Worm (Caenorhabditis elegans): ENCODE measurements around the gene flp-17.

The flp-17 gene

DNA sequence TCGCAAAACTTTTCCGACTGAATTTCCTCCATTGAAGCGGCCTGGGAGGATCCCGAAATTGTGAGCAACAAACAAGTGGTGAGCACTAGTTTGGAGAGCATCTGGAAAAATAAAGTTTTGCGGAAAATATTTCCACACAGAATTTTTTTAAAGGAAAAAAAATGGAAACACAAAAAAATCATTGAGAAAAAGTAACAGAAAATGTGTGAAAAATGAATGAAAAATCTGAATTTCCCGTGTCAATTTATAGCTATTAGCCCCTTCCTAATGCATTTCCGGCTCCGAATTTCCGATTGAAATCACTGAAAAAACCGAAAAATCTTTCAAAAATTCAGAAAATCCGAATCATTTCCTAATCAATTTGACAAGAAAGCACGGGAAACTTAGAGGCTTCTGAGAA is at the start of gene flp-17:
Gene flp-17, minus strand, starts transcription at position 101 of the 400 bp plus-strand sequence.
- TF ChIP-seq him-1 (tag; optimal IDR thresholded peaks at IDR 0.05) (no peak), dao-5 (tag; optimal IDR thresholded peaks at IDR 0.05) (no peak), W03F9.2 (tag; optimal IDR thresholded peaks at IDR 0.05) (no peak)

ce11 chrIV:17238951-17239350 is 47.3 kb upstream of the flp-17 start:
- TF ChIP-seq him-1 (tag; optimal IDR thresholded peaks at IDR 0.05), result no peak
- no peak for TF ChIP-seq W03F9.2 (tag; optimal IDR thresholded peaks at IDR 0.05)
- TF ChIP-seq dao-5 (tag; optimal IDR thresholded peaks at IDR 0.05), result no peak

DNA sequence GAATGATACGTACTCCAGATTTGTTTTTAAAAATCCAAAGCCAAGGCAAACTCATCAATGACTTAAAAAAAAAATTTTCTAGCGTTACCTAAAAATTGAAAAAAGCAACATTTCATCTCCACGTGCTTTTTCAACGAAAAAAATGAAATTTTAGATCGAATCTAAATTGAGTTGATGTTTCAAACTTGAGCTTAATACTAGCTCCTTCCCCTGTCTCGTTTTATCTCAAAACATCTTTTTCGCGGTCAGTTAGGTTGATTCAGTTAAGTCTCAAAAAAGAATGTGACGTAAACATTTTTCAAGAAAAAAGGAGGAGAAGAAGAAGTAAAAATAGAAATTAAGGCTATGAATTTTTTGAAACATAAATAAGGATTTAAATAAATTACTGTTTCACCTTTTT is 45.3 kb upstream of the flp-17 start:
- TF ChIP-seq him-1 (tag; optimal IDR thresholded peaks at IDR 0.05) (no peak), dao-5 (tag; optimal IDR thresholded peaks at IDR 0.05) (no peak), W03F9.2 (tag; optimal IDR thresholded peaks at IDR 0.05) (no peak)

DNA sequence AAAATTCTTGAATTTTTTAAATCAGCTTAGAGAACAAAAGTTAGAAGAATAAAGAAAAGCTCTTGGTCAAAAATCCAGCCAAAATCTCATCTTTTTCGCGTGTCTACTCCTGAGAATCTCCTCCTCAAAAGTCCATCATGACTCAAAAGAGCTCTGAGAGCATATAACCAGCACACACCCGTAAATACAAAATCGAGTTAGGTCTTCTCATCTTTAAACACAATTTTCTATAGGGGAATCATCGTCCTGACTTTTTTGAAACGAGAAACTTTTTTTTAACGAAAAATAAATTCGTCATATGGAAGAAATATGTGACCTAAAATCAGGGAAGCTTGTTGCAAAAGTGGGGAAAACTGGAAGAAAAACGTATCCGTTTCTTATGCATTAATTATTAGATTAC is 41.8 kb upstream of the flp-17 start:
- no peak for TF ChIP-seq W03F9.2 (tag; optimal IDR thresholded peaks at IDR 0.05)
- TF ChIP-seq dao-5 (tag; optimal IDR thresholded peaks at IDR 0.05), result no peak

DNA sequence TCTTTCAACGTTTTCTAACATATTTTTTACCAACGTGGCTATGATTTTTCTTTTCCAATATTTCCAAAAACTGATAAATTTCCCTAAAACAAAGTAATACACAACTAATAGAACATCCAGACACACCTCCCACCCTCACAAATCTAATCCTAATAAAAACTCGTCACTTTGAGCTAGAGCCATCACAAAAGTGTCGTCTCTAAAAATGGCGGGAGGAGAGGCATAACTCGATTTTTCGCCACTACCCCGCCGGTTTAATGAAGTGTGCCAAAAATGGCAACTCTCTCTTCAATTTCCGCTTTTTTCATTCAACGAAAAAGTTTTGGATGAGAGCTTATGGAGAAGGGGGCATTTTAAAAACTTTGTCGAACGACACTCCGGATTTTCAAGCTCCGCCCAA is 41.2 kb upstream of the flp-17 start:
- TF ChIP-seq W03F9.2 (tag; optimal IDR thresholded peaks at IDR 0.05) (no peak), dao-5 (tag; optimal IDR thresholded peaks at IDR 0.05) (no peak), him-1 (tag; optimal IDR thresholded peaks at IDR 0.05) (no peak)

ce11 chrIV:17230958-17231357 is 39.3 kb upstream of the flp-17 start, which contains the start of gene npr-32:
npr-32 (minus strand) TSS chrIV:17231058.
- TF ChIP-seq dao-5 (tag; optimal IDR thresholded peaks at IDR 0.05) (no peak), W03F9.2 (tag; optimal IDR thresholded peaks at IDR 0.05) (no peak), him-1 (tag; optimal IDR thresholded peaks at IDR 0.05) (no peak)

DNA sequence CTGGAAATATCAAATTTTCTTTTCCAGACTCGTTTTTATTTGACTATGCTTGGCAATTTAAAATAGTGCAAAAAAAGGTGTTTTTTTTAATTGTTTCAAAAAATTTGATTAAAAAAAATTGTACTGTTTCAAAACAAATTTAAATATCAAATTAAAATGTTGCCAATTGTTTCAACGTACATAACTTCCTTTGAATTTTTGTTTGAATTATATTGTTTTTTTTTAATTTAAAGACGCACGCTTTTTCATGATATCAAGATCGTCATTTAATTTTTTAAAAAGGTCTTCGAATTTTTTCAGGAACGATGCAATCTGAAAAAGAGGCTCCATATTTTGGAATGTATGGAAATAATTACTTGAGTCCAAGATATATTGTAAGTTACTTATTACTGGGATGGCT is 31.8 kb upstream of the flp-17 start, which contains the start of gene Y116A8B.4:
Gene Y116A8B.4, plus strand, starts transcription at position 301 of the 400 bp plus-strand sequence.
- TF ChIP-seq W03F9.2 (tag; optimal IDR thresholded peaks at IDR 0.05) (no peak), dao-5 (tag; optimal IDR thresholded peaks at IDR 0.05) (no peak), him-1 (tag; optimal IDR thresholded peaks at IDR 0.05) (no peak)

- no peak for TF ChIP-seq him-1 (tag; optimal IDR thresholded peaks at IDR 0.05)
- TF ChIP-seq W03F9.2 (tag; optimal IDR thresholded peaks at IDR 0.05), result no peak
- TF ChIP-seq dao-5 (tag; optimal IDR thresholded peaks at IDR 0.05), result no peak
Observed at ce11 chrIV:17216048-17216447, 24.4 kb upstream of the flp-17 start, which contains the start of gene Y116A8B.1. Y116A8B.1 (plus strand) TSS chrIV:17216348.

DNA sequence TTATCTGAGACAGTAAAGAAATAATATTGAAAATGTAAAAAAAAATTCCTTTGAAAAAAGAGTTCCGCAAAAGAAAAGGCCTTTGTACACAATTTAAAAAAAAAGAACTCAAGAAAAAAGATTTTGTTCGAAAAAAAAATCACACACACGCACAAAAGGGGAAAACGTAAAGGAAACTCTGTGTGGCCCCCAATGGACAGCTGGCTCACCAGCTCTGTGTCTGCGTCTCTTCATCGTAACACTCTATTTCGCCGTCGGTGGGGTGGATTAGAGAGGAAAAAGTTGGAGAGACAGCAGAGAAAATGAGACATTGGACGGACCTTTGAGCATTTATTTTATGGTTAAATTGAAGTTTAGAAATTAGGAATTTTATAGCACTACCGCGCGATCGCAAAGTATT is 23.4 kb upstream of the flp-17 start:
- no peak for TF ChIP-seq dao-5 (tag; optimal IDR thresholded peaks at IDR 0.05)
- TF ChIP-seq him-1 (tag; optimal IDR thresholded peaks at IDR 0.05), result no peak
- no peak for TF ChIP-seq W03F9.2 (tag; optimal IDR thresholded peaks at IDR 0.05)

- TF ChIP-seq dao-5 (tag; optimal IDR thresholded peaks at IDR 0.05) (no peak), him-1 (tag; optimal IDR thresholded peaks at IDR 0.05) (no peak)
Observed at ce11 chrIV:17210754-17211153, 19.1 kb upstream of the flp-17 start.

DNA sequence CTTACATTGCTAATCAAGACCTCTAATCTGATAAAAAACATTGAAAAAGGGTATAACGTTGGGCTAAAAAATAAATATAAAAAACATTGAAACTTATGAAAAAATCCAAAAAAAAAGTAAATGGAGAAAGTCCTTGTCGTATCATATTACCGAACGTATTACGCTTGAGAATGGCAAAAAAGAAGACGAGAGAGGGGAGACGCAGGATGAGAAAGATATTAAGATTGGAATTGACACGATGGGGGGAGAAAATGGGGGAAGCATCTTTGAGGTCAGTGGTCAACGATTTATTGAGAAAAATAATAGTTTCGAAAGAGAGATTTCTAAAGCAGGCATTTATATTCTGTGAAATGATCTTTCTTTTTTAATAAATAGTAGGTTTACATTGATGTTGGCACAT is 17.6 kb upstream of the flp-17 start:
- no peak for TF ChIP-seq him-1 (tag; optimal IDR thresholded peaks at IDR 0.05)
- no peak for TF ChIP-seq dao-5 (tag; optimal IDR thresholded peaks at IDR 0.05)
- TF ChIP-seq W03F9.2 (tag; optimal IDR thresholded peaks at IDR 0.05), result no peak

- no peak for TF ChIP-seq him-1 (tag; optimal IDR thresholded peaks at IDR 0.05)
- TF ChIP-seq W03F9.2 (tag; optimal IDR thresholded peaks at IDR 0.05), result no peak
- TF ChIP-seq dao-5 (tag; optimal IDR thresholded peaks at IDR 0.05), result no peak
Observed at ce11 chrIV:17207864-17208263, 16.2 kb upstream of the flp-17 start.

DNA sequence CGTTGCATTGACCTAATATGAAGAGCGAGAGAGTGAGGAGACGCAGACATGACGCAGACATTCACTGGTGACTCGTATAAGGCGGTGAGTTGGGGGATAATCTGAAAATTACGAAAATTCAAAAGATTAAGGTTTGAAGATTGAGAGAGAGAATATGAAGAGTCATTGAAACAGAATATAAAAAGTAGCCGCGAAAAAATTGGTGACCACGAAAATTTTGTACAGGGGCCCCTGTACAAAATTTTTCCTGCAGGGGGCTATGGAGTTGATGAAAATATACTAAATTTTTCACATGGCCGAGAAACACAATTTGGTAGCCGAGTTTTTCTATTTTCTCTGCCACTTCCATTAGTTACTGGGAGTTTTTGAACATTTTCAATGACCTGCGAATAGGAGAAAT is 15.1 kb upstream of the flp-17 start, which contains the start of gene cnnm-1:
Gene cnnm-1, minus strand, starts transcription at position 101 of the 400 bp plus-strand sequence.
- TF ChIP-seq dao-5 (tag; optimal IDR thresholded peaks at IDR 0.05) (no peak), him-1 (tag; optimal IDR thresholded peaks at IDR 0.05) (no peak), W03F9.2 (tag; optimal IDR thresholded peaks at IDR 0.05) (no peak)

ce11 chrIV:17199706-17200105 is 8.0 kb upstream of the flp-17 start:
- TF ChIP-seq W03F9.2 (tag; optimal IDR thresholded peaks at IDR 0.05), result no peak

DNA sequence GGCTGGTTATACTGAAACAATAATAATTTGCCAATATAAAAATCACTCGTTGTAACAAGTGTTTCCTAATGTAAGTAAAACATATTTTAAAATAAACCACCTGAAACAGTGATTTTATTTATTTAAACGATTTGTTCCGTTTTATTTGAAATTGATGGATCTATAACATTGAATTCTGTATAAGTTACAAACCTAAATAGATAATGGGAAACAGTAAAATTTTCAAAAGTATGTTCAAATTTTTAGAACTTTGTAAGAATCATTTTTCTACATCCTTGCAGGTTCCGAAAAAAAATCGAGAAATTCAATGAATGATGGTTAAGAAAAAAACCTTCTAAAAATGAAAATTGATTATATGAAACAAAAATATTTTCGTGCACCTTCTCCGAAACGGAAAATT is 1.8 kb upstream of the flp-17 start:
- no peak for TF ChIP-seq him-1 (tag; optimal IDR thresholded peaks at IDR 0.05)
- no peak for TF ChIP-seq dao-5 (tag; optimal IDR thresholded peaks at IDR 0.05)
- no peak for TF ChIP-seq W03F9.2 (tag; optimal IDR thresholded peaks at IDR 0.05)

DNA sequence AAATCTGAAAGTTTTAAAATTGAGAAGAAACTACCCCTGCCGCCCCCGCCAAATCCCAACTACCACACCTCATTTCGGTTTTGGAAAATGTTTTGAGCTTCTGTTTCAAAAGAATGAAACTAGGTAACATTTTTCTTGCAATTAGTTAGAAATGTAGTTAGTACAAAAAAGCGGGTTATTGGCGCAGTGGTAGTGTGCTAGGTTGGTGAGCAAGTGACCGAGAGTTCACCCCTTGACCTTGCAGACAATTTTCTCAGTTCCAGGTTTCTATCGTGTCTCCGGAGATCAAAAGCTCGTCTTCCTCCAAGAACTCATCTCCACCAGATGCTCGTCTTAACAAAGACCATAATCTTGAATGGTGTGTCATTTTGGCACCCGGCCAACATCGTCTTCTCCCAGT is 2.5 kb downstream of the flp-17 start:
- no peak for TF ChIP-seq dao-5 (tag; optimal IDR thresholded peaks at IDR 0.05)
- TF ChIP-seq W03F9.2 (tag; optimal IDR thresholded peaks at IDR 0.05), result no peak
- TF ChIP-seq him-1 (tag; optimal IDR thresholded peaks at IDR 0.05), result no peak

Measured in whole organism, L4/young adult.